Worm (Caenorhabditis elegans): ENCODE data around the gene tag-273.

DNA sequence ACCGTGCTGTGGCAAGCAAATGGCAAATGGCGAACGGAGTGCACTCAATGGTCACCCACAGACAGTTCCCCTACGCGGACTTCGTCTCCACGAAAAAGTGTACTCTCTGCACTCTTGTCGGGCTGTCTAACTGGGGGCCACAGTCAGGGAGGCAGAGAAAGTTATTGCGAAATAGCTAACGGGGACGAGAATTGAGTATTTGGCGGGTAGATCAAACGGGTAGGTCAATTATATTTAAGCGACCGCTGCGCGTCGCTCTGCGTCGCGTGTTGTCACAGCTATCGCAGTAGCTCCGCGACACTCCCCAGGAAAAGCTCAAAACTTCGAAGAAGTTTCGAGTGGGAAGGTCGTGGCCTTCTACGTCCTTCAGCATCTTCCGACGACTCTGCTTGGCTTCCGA, 27.4 kb upstream of the tag-273 start:
- TF ChIP-seq unc-55 (GFP tag; optimal IDR thresholded peaks at IDR 0.05) (no peak), dmd-4 (tag; optimal IDR thresholded peaks at IDR 0.05) (no peak), ZK546.5 (tag; optimal IDR thresholded peaks at IDR 0.05) (no peak), fos-1 (tag; optimal IDR thresholded peaks at IDR 0.05) (no peak), lsy-2 (tag; optimal IDR thresholded peaks at IDR 0.05) (no peak), nhr-11 (tag; optimal IDR thresholded peaks at IDR 0.05) (no peak), aly-2 (tag; optimal IDR thresholded peaks at IDR 0.05) (no peak), zag-1 (tag; optimal IDR thresholded peaks at IDR 0.05) (no peak), lin-39 (tag; optimal IDR thresholded peaks at IDR 0.05) (no peak), mbf-1 (tag; optimal IDR thresholded peaks at IDR 0.05) (no peak), ama-1 (optimal IDR thresholded peaks at IDR 0.05) (no peak)
